Worm (Caenorhabditis elegans): Measurements from ENCODE around the gene dop-1.

ce11 chrX:4376801-4377200 is 41.9 kb downstream of the dop-1 start, which contains the start of gene R160.2:
- no peak for TF ChIP-seq repo-1 (tag; optimal IDR thresholded peaks at IDR 0.05)
- no peak for TF ChIP-seq egl-18 (GFP tag; IDR thresholded peaks at IDR 0.05)
- TF ChIP-seq D2030.7 (GFP tag; IDR thresholded peaks at IDR 0.05): no peak
- no peak for TF ChIP-seq lag-1 (GFP tag; IDR thresholded peaks at IDR 0.05)
- TF ChIP-seq nfya-1 (tag; optimal IDR thresholded peaks at IDR 0.05; ENCODE audit: borderline replicate concordance, insufficient read depth): no peak
- no peak for TF ChIP-seq snpc-4 (GFP tag; optimal IDR thresholded peaks at IDR 0.05)
- no peak for TF ChIP-seq snpc-4 (tag; optimal IDR thresholded peaks at IDR 0.05)
- no peak for TF ChIP-seq sptf-2 (GFP tag; optimal IDR thresholded peaks at IDR 0.05)
- no peak for TF ChIP-seq K11D2.4 (GFP tag; IDR thresholded peaks at IDR 0.05)
- no peak for TF ChIP-seq C06A6.2 (GFP tag; conservative IDR thresholded peaks at IDR 0.05)

Data from whole organism, young adult.